Worm (Caenorhabditis elegans) whole organism, L3 larva: ENCODE results near the gene hlh-25.

Experiments
- ama-1 ChIP-seq: fragments of 150-350 bp; optimal IDR thresholded peaks from 2 replicates; lab custom pipeline; 2018
- elt-1 ChIP-seq: fragments of 150-350 bp; optimal IDR thresholded peaks from 2 replicates; lab custom pipeline; 2014; ENCODE audit warnings: missing biosample characterization, missing genetic modification characterization
- fkh-10 ChIP-seq: sonication (generic microtip); optimal IDR thresholded peaks from 2 replicates; lab custom pipeline; 2017; ENCODE audit warnings: missing biosample characterization, missing genetic modification reagents, missing genetic modification characterization
- mdl-1 ChIP-seq: fragments of 150-350 bp; optimal IDR thresholded peaks from 2 replicates; lab custom pipeline; 2014; ENCODE audit warnings: missing biosample characterization, missing genetic modification characterization
- nfya-1 ChIP-seq: sonication (generic microtip); optimal IDR thresholded peaks from 2 replicates; lab custom pipeline; 2017; ENCODE audit warnings: missing genetic modification characterization, mild to moderate bottlenecking, missing compliant biosample characterization, antibody characterized with exemption, moderate library complexity; ENCODE audit not compliant: insufficient read depth
- nhr-11 ChIP-seq: fragments of 150-350 bp; optimal IDR thresholded peaks from 2 replicates; lab custom pipeline; 2014; ENCODE audit warnings: missing biosample characterization, missing genetic modification characterization
- nhr-237 ChIP-seq: fragments of 150-350 bp; optimal IDR thresholded peaks from 2 replicates; lab custom pipeline; 2014; ENCODE audit warnings: missing biosample characterization, missing genetic modification characterization
- nhr-25 ChIP-seq: sonication (generic microtip); optimal IDR thresholded peaks from 2 replicates; lab custom pipeline; 2017; ENCODE audit warnings: missing biosample characterization, missing genetic modification characterization
- pha-4 ChIP-seq: fragments of 150-350 bp; optimal IDR thresholded peaks from 2 replicates; lab custom pipeline; 2014; ENCODE audit warnings: missing biosample characterization, missing genetic modification reagents, missing genetic modification characterization
- tbx-2 ChIP-seq: sonication (generic microtip); optimal IDR thresholded peaks from 2 replicates; lab custom pipeline; 2016; ENCODE audit warnings: mild to moderate bottlenecking, missing genetic modification characterization, missing compliant biosample characterization
- unc-62 ChIP-seq: fragments of 150-350 bp; sonication (generic microtip); optimal IDR thresholded peaks from 4 replicates; lab custom pipeline; 2014; ENCODE audit warnings: missing biosample characterization, missing genetic modification reagents, missing genetic modification characterization

- no peak for TF ChIP-seq ama-1
- TF ChIP-seq unc-62, result no peak
- TF ChIP-seq nfya-1 (tag; lab: Kevin White, UChicago), result no peak
- no peak for TF ChIP-seq nhr-11 (tag; lab: Kevin White, UChicago)
- no peak for TF ChIP-seq fkh-10 (GFP tag; lab: Kevin White, UChicago)
- TF ChIP-seq tbx-2 (tag; lab: Kevin White, UChicago), result no peak
- TF ChIP-seq nhr-237 (tag; lab: Kevin White, UChicago), result no peak
- peak; percentile 58 for TF ChIP-seq pha-4
- TF ChIP-seq elt-1, result no peak
- TF ChIP-seq nhr-25 (tag; lab: Kevin White, UChicago), result no peak
- TF ChIP-seq mdl-1, result no peak
Measured at ce11 chrII:5579236-5579635, 44.2 kb downstream of the hlh-25 start.
